Worm (Caenorhabditis elegans) whole organism, dauer: ENCODE data around the gene F42G4.5.
"Not testable (repeated sequence)": the region's sequence is repeated elsewhere in the genome, so short reads cannot be mapped to it uniquely, and the experiment has no call there.

ENCODE experiments used
- unc-62 ChIP-seq: sonication (generic microtip); optimal IDR thresholded peaks from 2 replicates; lab custom pipeline; 2017; ENCODE audit warnings: missing biosample characterization, missing genetic modification reagents, missing genetic modification characterization

Gene F42G4.5

ce11 chrII:13065251-13065650 is 8.0 kb upstream of the F42G4.5 start:
- no peak for TF ChIP-seq unc-62 (GFP tag; lab: Kevin White, UChicago)

DNA sequence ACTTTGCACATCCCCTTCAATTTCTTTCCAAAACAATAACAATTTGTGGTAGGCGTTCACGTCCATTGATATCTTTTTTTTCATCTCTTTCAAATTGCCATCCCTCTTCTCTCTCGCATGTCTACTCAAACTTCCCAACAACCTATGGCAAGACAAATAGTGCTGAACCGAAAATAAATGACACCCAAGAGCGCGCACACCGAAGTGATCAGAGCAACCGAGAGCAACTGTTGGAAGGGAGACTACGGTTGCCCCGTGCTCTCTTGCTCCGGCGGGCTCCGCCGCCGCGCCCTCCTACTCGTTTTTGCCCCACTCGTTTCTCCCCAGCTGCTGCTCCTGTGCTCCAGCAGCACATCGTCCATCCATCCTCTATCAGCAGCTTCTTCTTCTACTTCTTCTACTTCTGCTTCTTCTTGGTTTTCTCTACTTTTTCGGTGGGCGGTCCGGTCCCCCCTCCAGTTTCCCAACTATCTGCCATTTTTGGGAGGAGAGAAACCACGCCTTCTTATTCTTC is 6.4 kb upstream of the F42G4.5 start:
- TF ChIP-seq unc-62 (GFP tag; lab: Kevin White, UChicago): no peak

- TF ChIP-seq unc-62 (GFP tag; lab: Kevin White, UChicago): no peak
Measured at ce11 chrII:13073742-13074141, 462 bp downstream of the F42G4.5 start.

DNA sequence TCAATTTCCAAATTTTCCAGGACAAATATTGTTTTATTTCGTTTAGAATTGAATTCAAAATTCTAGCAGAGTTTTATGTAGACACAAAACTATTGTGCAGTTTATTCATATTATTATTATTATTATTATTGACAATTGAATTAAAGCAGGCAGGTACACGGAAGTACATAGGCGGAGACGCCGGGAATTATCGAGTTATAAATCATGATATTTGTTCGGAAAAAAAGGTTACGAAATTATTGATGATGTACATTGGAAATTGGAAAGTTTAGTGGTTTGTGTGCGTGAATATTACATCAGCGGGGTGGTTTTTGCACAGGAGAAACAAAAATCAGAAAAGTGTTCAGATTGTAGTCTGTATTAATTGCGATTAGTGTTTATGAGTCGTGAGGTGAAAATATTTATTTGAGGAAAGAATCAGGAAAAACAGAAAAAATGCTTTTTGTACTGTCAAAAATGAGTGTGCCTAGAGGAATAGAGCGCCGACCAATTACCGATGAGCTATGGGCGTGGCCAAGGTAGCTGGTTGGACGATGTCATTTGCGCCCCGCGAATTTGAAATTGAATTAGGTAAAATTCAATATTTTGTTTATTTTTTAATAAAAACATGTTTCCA is 3.1 kb downstream of the F42G4.5 start:
- TF ChIP-seq unc-62 (GFP tag; lab: Kevin White, UChicago): no peak

DNA sequence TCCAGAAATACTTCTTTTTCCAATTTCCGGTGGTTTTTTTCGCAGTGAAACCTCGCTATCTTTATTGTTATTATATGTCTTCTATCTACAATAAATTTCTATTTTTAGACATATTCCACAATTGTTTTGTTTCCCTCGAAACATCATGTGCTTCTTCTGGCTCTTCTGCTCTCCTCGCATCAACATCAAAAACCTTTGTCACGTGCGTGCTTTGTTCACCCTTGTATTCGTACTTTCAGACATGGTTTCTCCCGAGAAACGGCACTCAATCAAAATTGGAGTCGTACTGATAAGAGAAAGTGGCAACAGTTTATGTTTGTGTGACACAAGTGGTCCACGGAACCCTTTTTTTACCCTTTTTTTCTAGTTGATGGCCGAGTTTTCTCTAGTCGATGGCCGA is 4.5 kb downstream of the F42G4.5 start:
- no peak for TF ChIP-seq unc-62 (GFP tag; lab: Kevin White, UChicago)

DNA sequence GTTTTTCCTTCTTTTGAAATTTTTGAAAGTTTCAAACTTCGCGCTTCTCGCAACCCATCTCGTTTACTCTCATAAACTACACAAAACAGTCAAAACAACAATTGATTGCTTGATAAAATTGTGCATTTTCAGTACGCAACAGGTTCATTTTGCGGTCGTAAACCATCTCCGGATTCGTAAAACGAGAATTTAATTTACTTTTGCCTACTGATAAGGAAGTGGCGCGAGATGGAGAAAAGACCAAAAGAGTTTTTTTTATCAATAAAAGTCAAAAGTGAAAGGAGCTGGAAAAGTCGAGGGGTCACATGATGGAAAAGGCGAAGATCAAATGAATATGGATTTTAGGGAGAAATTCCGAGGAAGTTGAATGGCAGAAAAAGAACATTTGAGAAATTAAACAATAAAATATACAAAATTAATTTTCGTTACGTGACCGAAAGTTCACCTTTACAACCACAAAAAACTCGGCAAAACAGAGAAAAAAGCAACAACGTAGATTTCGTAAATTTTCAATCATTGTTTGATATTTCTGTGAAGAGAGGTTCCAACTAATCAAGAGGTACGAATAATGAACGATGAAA is 5.7 kb downstream of the F42G4.5 start, which contains the start of gene F42G4.6:
Gene F42G4.6, plus strand, starts transcription at position 531 of the 581 bp plus-strand sequence.
- no peak for TF ChIP-seq unc-62 (GFP tag; lab: Kevin White, UChicago)

DNA sequence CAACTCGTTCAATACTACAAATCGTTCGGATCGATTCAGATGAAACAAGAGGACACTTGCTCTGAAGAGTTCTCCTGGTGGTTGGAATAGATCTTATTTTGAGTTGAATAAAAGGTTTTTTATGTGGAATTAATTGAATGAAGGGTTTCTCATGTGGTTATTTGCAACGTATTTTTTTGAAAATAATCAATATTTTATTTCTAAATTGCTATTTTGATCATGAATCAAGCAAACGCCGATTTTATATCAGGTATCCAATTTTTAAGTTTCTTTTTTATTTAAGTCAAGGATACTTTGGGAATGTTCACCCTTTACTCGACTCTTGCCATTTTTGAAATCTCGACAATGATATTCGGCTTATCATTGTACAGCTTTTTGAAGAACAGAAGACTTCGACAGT is 7.3 kb downstream of the F42G4.5 start, which contains the start of gene Y81G3A.2:
Gene Y81G3A.2, plus strand, starts transcription at position 301 of the 400 bp plus-strand sequence.
- TF ChIP-seq unc-62 (GFP tag; lab: Kevin White, UChicago): not testable (repeated sequence)

DNA sequence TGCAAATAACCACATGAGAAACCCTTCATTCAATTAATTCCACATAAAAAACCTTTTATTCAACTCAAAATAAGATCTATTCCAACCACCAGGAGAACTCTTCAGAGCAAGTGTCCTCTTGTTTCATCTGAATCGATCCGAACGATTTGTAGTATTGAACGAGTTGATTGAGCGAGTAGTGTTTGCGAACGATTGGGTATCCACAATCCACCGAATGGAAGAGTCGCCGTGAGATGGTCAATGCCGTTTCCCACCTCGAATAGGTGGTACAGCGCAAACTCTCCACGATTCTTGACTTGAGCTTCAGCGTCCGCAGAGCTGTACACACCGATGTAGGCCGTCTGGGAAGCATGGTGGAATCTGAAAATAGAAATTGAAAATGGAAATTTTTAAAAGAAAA is 9.1 kb downstream of the F42G4.5 start, which contains the start of gene Y81G3A.6:
Gene Y81G3A.6, minus strand, starts transcription at position 101 of the 400 bp plus-strand sequence.
- TF ChIP-seq unc-62 (GFP tag; lab: Kevin White, UChicago): not testable (repeated sequence)

DNA sequence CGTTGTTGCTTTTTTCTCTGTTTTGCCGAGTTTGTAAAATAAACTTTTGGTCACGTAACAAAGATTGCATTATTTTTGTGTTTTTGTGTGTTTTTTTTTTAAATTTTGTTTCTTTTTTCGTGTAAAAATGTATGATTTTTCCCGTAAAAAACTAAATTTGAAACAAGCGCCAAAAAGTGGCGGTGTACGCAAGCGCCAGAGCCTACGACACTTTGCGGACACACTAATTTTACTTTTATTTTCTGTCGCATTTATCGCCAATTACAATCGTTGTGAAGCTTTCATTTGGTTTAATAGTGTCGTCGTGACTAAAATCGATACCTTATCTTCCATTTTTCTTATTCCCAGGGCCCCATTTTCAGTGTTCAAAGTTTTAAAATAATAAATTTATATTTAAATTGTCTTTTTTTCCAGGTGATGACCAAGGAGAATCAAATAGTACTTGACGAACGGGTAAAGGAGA is 10.5 kb downstream of the F42G4.5 start, which contains the start of the genes Y81G3A.1 and gcn-2:
Gene Y81G3A.1, minus strand, starts transcription at position 175 of the 463 bp plus-strand sequence.
Gene gcn-2, plus strand, starts transcription at position 413 of the 463 bp plus-strand sequence.
- TF ChIP-seq unc-62 (GFP tag; lab: Kevin White, UChicago): no peak

DNA sequence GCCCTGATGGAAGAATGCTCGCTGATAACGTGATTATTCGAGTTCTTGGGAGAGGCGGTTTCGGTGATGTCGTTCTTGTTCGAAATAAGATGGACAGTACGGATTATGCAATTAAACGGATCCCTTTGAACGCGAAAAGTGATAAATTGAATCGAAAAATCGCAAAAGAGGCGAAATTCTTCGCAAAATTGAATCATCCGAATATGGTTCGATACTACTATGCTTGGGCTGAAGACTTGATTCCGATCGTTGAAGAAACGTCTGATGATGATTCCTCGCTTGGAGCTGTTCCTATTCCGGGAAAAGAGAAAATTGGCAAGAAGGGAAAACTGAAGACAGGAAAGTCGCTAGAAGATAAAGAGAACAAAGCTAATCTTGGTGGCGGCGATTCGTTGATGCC is 12.7 kb downstream of the F42G4.5 start:
- TF ChIP-seq unc-62 (GFP tag; lab: Kevin White, UChicago): no peak

DNA sequence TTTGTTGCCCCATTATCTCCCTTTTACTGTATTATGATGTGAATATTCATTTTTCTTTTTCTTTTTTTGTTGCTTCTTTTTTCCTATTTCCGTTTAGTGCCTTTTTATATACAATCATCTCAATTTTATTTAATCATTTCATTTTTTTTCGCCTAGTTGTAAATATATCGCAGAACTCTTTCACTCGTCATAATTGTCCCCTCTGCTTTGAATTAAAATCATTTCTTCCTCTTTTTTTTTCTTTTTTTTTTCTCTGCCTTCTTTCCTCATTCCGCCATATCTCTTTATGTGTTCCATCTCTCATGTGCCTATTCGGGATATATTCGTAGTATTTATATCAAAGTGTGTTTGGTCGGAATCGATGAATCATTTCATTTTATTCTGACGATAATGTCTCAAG is 17.8 kb downstream of the F42G4.5 start, which contains the start of gene Y81G3A.4:
Gene Y81G3A.4, plus strand, starts transcription at position 301 of the 400 bp plus-strand sequence.
- no peak for TF ChIP-seq unc-62 (GFP tag; lab: Kevin White, UChicago)

ce11 chrII:13091857-13092256 is 18.6 kb downstream of the F42G4.5 start:
- TF ChIP-seq unc-62 (GFP tag; lab: Kevin White, UChicago): no peak

DNA sequence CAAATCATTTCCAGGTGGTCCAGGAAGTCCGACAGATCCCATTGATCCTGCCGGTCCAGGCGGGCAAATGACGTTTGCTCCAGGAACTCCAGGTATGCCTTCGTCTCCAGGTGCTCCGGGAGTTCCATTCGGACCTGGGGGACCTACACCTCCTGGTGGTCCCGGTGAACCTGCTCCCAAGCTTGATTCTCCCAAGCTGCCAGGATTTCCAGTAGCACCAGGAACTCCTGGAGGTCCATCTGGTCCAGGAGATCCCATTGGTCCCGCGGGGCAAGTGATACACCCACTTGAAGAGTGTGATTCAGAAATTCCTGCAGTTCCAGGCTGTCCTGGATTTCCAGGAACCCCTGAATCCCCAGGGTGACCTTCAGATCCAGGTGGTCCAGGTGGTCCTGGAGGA is 23.1 kb downstream of the F42G4.5 start:
- TF ChIP-seq unc-62 (GFP tag; lab: Kevin White, UChicago): no peak

- TF ChIP-seq unc-62 (GFP tag; lab: Kevin White, UChicago): no peak
Measured at ce11 chrII:13098175-13098574, 24.9 kb downstream of the F42G4.5 start, which contains the start of gene col-86. Gene col-86 (minus strand): TSS chrII:13098275.

DNA sequence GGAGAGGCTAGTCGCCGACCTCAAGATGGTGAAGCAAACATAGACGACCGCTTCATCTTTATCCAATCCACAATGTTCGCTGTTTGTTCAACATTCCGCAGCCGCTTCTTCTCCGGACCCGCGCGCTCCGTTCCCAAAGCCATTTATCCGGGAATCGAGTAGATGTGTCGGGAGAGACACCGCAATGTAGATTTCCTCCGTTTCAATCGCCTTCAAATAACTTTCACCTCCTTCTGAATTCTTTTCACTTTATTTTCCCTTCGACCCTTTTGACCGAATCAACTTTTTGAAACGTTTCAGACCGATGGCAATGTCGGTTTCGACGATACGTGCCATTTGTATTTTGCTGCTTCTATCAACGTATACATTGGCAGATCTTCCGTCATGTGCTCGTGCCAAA is 34.4 kb downstream of the F42G4.5 start, which contains the start of gene pqn-32:
Gene pqn-32, plus strand, starts transcription at position 301 of the 400 bp plus-strand sequence.
- TF ChIP-seq unc-62 (GFP tag; lab: Kevin White, UChicago): no peak

ce11 chrII:13116710-13117109 is 43.4 kb downstream of the F42G4.5 start, which contains the start of gene rict-1:
Gene rict-1 (minus strand): TSS chrII:13116810.
- no peak for TF ChIP-seq unc-62 (GFP tag; lab: Kevin White, UChicago)
